Worm (Caenorhabditis elegans): ENCODE results near the gene R13H4.2.

DNA sequence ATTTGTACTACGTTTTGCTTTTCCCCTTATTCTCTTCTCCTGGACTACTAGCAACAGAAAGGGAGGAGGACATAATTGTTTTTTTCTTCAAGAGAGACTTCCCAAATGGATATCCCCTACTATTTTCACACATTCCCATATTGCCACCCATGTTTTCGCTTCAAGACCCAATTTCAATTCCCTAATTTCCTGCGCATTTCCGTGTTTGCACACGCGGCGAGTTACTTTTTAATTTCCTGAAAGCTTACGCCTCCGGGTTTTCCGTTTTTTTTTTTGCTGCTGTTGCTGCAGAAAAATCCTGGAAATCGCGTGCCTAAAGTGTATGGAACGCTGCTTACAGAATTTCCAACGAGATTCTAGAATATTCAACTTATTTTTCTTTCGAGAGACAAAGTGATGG, 16.1 kb downstream of the R13H4.2 start:
- TF ChIP-seq flt-1 (GFP tag; IDR thresholded peaks at IDR 0.05) (no peak), cog-1 (tag; optimal IDR thresholded peaks at IDR 0.05) (no peak), tab-1 (GFP tag; IDR thresholded peaks at IDR 0.05) (no peak), klf-2 (GFP tag; conservative IDR thresholded peaks at IDR 0.05) (no peak), ztf-29 (GFP tag; IDR thresholded peaks at IDR 0.05) (no peak), T22C8.4 (GFP tag; IDR thresholded peaks at IDR 0.05) (no peak), ztf-23 (GFP tag; IDR thresholded peaks at IDR 0.05) (no peak), ref-1 (GFP tag; conservative IDR thresholded peaks at IDR 0.05) (no peak)
